Fruit fly (Drosophila melanogaster) whole organism, embryonic: Measurements from ENCODE around the gene mRpS2.

Source experiments
- Awh ChIP-seq: fragments of 200-800 bp; sonication (Bioruptor generic); IDR thresholded peaks from 2 replicates; pipeline ENCODE4, ENCODE4 v1.3.6; 2022; ENCODE audit warnings: missing biosample characterization, missing genetic modification characterization
- B-H1 ChIP-seq: fragments of 200-800 bp; sonication (Bioruptor generic); IDR thresholded peaks from 3 replicates; pipeline ENCODE4 v1.3.6; 2022; ENCODE audit warnings: missing biosample characterization, missing genetic modification characterization
- CG11696 ChIP-seq: fragments of 200-800 bp; sonication (Bioruptor generic); IDR thresholded peaks from 2 replicates; pipeline ENCODE4 v1.3.6; 2022; ENCODE audit warnings: missing biosample characterization, missing genetic modification characterization
- CG13296 ChIP-seq: fragments of 200-800 bp; sonication (Bioruptor generic); optimal IDR thresholded peaks from 3 replicates; lab custom pipeline; 2018; ENCODE audit warnings: missing biosample characterization, mild to moderate bottlenecking, missing genetic modification characterization
- CG13424 ChIP-seq: fragments of 200-800 bp; sonication (Bioruptor generic); optimal IDR thresholded peaks from 2 replicates; lab custom pipeline; 2019; ENCODE audit warnings: missing biosample characterization, mild to moderate bottlenecking, missing genetic modification characterization, moderate library complexity
- CG13624 ChIP-seq: fragments of 200-800 bp; sonication (Bioruptor generic); optimal IDR thresholded peaks from 2 replicates; lab custom pipeline; 2016; ENCODE audit warnings: missing biosample characterization, missing genetic modification characterization
- CG17359 ChIP-seq: fragments of 200-800 bp; sonication (Bioruptor generic); optimal IDR thresholded peaks from 3 replicates; lab custom pipeline; 2018; ENCODE audit warnings: missing biosample characterization, mild to moderate bottlenecking, missing genetic modification characterization, moderate library complexity
- CG18476 ChIP-seq: fragments of 200-800 bp; sonication (Bioruptor generic); optimal IDR thresholded peaks from 2 replicates; lab custom pipeline; 2016; ENCODE audit warnings: missing biosample characterization, mild to moderate bottlenecking, missing genetic modification characterization
- CG18619 ChIP-seq: fragments of 200-800 bp; sonication (Bioruptor generic); optimal IDR thresholded peaks from 3 replicates; lab custom pipeline; 2017; ENCODE audit warnings: missing biosample characterization, mild to moderate bottlenecking, missing genetic modification characterization
- CG33213 ChIP-seq: fragments of 200-800 bp; sonication (Bioruptor generic); optimal IDR thresholded peaks from 3 replicates; lab custom pipeline; 2016; ENCODE audit warnings: missing biosample characterization, missing genetic modification characterization
- CG34376 ChIP-seq: fragments of 200-800 bp; sonication (Bioruptor generic); optimal IDR thresholded peaks from 2 replicates; lab custom pipeline; 2018; ENCODE audit warnings: missing biosample characterization, mild to moderate bottlenecking, missing genetic modification characterization
- CG6175 ChIP-seq: fragments of 200-800 bp; sonication (Bioruptor generic); IDR thresholded peaks from 3 replicates; pipeline ENCODE4 v1.3.6; 2022; ENCODE audit warnings: missing biosample characterization, missing genetic modification characterization
- CG8089 ChIP-seq: fragments of 200-800 bp; sonication (Bioruptor generic); optimal IDR thresholded peaks from 3 replicates; lab custom pipeline; 2016; ENCODE audit warnings: missing biosample characterization, missing genetic modification characterization
- CG8478 ChIP-seq: fragments of >200 bp; optimal IDR thresholded peaks from 2 replicates; lab custom pipeline; 2018
- D19A ChIP-seq: fragments of 200-800 bp; optimal IDR thresholded peaks from 3 replicates; lab custom pipeline; 2019; ENCODE audit warnings: missing biosample characterization, mild to moderate bottlenecking, missing genetic modification characterization, moderate library complexity
- Dll ChIP-seq: fragments of 200-800 bp; sonication (Bioruptor generic); IDR thresholded peaks from 4 replicates; pipeline ENCODE4 v1.3.6; 2022; ENCODE audit warnings: missing biosample characterization, missing genetic modification characterization; ENCODE audit not compliant: partially characterized antibody
- Dp ChIP-seq: fragments of 200-800 bp; sonication (Bioruptor generic); optimal IDR thresholded peaks from 2 replicates; lab custom pipeline; 2018; ENCODE audit warnings: missing biosample characterization, mild to moderate bottlenecking, missing genetic modification characterization, moderate library complexity
- E2f1 ChIP-seq: fragments of 200-800 bp; sonication (Bioruptor generic); IDR thresholded peaks from 2 replicates; pipeline ENCODE4 v1.3.6; 2022; ENCODE audit warnings: missing biosample characterization, missing genetic modification characterization
- Elba2 ChIP-seq: fragments of 200-800 bp; sonication (Bioruptor generic); optimal IDR thresholded peaks from 3 replicates; lab custom pipeline; 2016; ENCODE audit warnings: missing biosample characterization, missing genetic modification characterization
- HLH3B ChIP-seq: fragments of 200-800 bp; sonication (Bioruptor generic); IDR thresholded peaks from 2 replicates; pipeline ENCODE4 v1.3.6; 2022; ENCODE audit warnings: missing biosample characterization, missing genetic modification characterization
- Lpt ChIP-seq: fragments of >200 bp; optimal IDR thresholded peaks from 2 replicates; lab custom pipeline; 2018; ENCODE audit warnings: missing biosample characterization, missing genetic modification characterization
- MESR4 ChIP-seq: fragments of 200-800 bp; sonication (Bioruptor generic); optimal IDR thresholded peaks from 2 replicates; lab custom pipeline; 2018; ENCODE audit warnings: missing biosample characterization, mild to moderate bottlenecking, missing genetic modification characterization, moderate library complexity
- Mrtf ChIP-seq: fragments of 200-800 bp; sonication (Bioruptor generic); IDR thresholded peaks from 3 replicates; pipeline ENCODE4 v1.3.6; 2022; ENCODE audit warnings: missing biosample characterization, missing genetic modification characterization
- NC2β ChIP-seq: fragments of 200-800 bp; sonication (Bioruptor generic); optimal IDR thresholded peaks from 2 replicates; lab custom pipeline; 2016; ENCODE audit warnings: missing biosample characterization, missing genetic modification characterization
- NFAT ChIP-seq: fragments of 200-800 bp; sonication (Bioruptor generic); IDR thresholded peaks from 2 replicates; pipeline ENCODE4 v1.3.6; 2022; ENCODE audit warnings: missing biosample characterization, missing genetic modification characterization
- Nf-YC ChIP-seq: fragments of 200-800 bp; optimal IDR thresholded peaks from 3 replicates; lab custom pipeline; 2019; ENCODE audit warnings: missing biosample characterization, mild to moderate bottlenecking, missing genetic modification characterization, moderate library complexity
- Oli ChIP-seq: fragments of 200-800 bp; sonication (Bioruptor generic); optimal IDR thresholded peaks from 2 replicates; lab custom pipeline; 2018; ENCODE audit warnings: missing biosample characterization, mild to moderate bottlenecking, missing genetic modification characterization, moderate library complexity
- Ravus ChIP-seq: fragments of 200-800 bp; sonication (Bioruptor generic); IDR thresholded peaks from 2 replicates; pipeline ENCODE4 v1.3.6; 2022; ENCODE audit warnings: missing biosample characterization, missing genetic modification characterization
- Usf ChIP-seq: fragments of 200-800 bp; sonication (Bioruptor generic); optimal IDR thresholded peaks from 2 replicates; lab custom pipeline; 2017; ENCODE audit warnings: missing genotype, missing biosample characterization, missing genetic modification characterization
- btn ChIP-seq: fragments of 200-800 bp; sonication (Bioruptor generic); optimal IDR thresholded peaks from 2 replicates; lab custom pipeline; 2016; ENCODE audit warnings: missing biosample characterization, missing genetic modification characterization
- cas ChIP-seq: fragments of 200-800 bp; sonication (Bioruptor generic); IDR thresholded peaks from 2 replicates; pipeline ENCODE4 v1.3.6; 2022; ENCODE audit warnings: missing biosample characterization, missing genetic modification characterization
- chm ChIP-seq: fragments of 200-800 bp; sonication (Bioruptor generic); IDR thresholded peaks from 2 replicates; pipeline ENCODE4 v1.3.6; 2022; ENCODE audit warnings: missing biosample characterization, missing genetic modification characterization
- fd64A ChIP-seq: fragments of 200-800 bp; sonication (Bioruptor generic); optimal IDR thresholded peaks from 3 replicates; lab custom pipeline; 2018; ENCODE audit warnings: missing biosample characterization, mild to moderate bottlenecking, missing genetic modification characterization
- gem ChIP-seq: fragments of 200-800 bp; sonication (Bioruptor generic); optimal IDR thresholded peaks from 2 replicates; lab custom pipeline; 2019; ENCODE audit warnings: missing biosample characterization, mild to moderate bottlenecking, missing genetic modification characterization, moderate library complexity
- gfzf ChIP-seq: fragments of 200-800 bp; sonication (Bioruptor generic); optimal IDR thresholded peaks from 2 replicates; lab custom pipeline; 2016; ENCODE audit warnings: missing biosample characterization, mild to moderate bottlenecking, missing genetic modification characterization, moderate library complexity
- gsb-n ChIP-seq: fragments of 200-800 bp; sonication (Bioruptor generic); optimal IDR thresholded peaks from 3 replicates; lab custom pipeline; 2018; ENCODE audit warnings: missing biosample characterization, mild to moderate bottlenecking, missing genetic modification characterization
- h ChIP-seq: fragments of >200 bp; optimal IDR thresholded peaks from 2 replicates; lab custom pipeline; 2017
- jigr1 ChIP-seq: fragments of 200-800 bp; sonication (Bioruptor generic); IDR thresholded peaks from 3 replicates; pipeline ENCODE4 v1.3.6; 2022; ENCODE audit warnings: missing biosample characterization, missing genetic modification characterization
- lmd ChIP-seq: fragments of 200-800 bp; sonication (Bioruptor generic); IDR thresholded peaks from 2 replicates; pipeline ENCODE4 v1.3.6; 2022; ENCODE audit warnings: missing biosample characterization, missing genetic modification characterization
- nau ChIP-seq: fragments of 200-800 bp; sonication (Bioruptor generic); optimal IDR thresholded peaks from 3 replicates; lab custom pipeline; 2017; ENCODE audit warnings: missing biosample characterization, mild to moderate bottlenecking, missing genetic modification characterization, missing genetic modification reagents
- oc ChIP-seq: fragments of 200-800 bp; sonication (Bioruptor generic); optimal IDR thresholded peaks from 2 replicates; lab custom pipeline; 2018; ENCODE audit warnings: missing biosample characterization, mild to moderate bottlenecking, missing genetic modification characterization, moderate library complexity
- pita ChIP-seq: fragments of 200-800 bp; sonication (Bioruptor generic); optimal IDR thresholded peaks from 2 replicates; lab custom pipeline; 2017; ENCODE audit warnings: missing biosample characterization, mild to moderate bottlenecking, missing genetic modification characterization
- schlank ChIP-seq: fragments of 200-800 bp; sonication (Bioruptor generic); optimal IDR thresholded peaks from 2 replicates; lab custom pipeline; 2018; ENCODE audit warnings: missing biosample characterization, mild to moderate bottlenecking, missing genetic modification characterization
- slbo ChIP-seq: fragments of 200-800 bp; sonication (Bioruptor generic); IDR thresholded peaks from 2 replicates; pipeline ENCODE4 v1.3.6; 2022; ENCODE audit warnings: missing biosample characterization, missing genetic modification characterization
- sqz ChIP-seq: fragments of 200-800 bp; sonication (Bioruptor generic); optimal IDR thresholded peaks from 3 replicates; lab custom pipeline; 2018; ENCODE audit warnings: missing biosample characterization, mild to moderate bottlenecking, missing genetic modification characterization
- stwl ChIP-seq: fragments of 200-800 bp; sonication (Bioruptor generic); optimal IDR thresholded peaks from 3 replicates; lab custom pipeline; 2018; ENCODE audit warnings: missing biosample characterization, mild to moderate bottlenecking, missing genetic modification characterization, moderate library complexity
- tgo ChIP-seq: fragments of 200-800 bp; sonication (Bioruptor generic); IDR thresholded peaks from 3 replicates; pipeline ENCODE4 v1.3.6; 2022; ENCODE audit warnings: missing biosample characterization, missing genetic modification characterization
- tna ChIP-seq: fragments of 200-800 bp; sonication (Bioruptor generic); IDR thresholded peaks from 2 replicates; pipeline ENCODE4 v1.3.6; 2022; ENCODE audit warnings: missing biosample characterization, missing genetic modification characterization; ENCODE audit not compliant: partially characterized antibody
- tx ChIP-seq: fragments of 200-800 bp; sonication (Bioruptor generic); optimal IDR thresholded peaks from 2 replicates; lab custom pipeline; 2016; ENCODE audit warnings: missing biosample characterization, missing genetic modification characterization
- unpg ChIP-seq: fragments of 200-800 bp; sonication (Bioruptor generic); optimal IDR thresholded peaks from 3 replicates; lab custom pipeline; 2018; ENCODE audit warnings: missing biosample characterization, mild to moderate bottlenecking, missing genetic modification characterization, moderate library complexity
- usp ChIP-seq: fragments of >200 bp; optimal IDR thresholded peaks from 2 replicates; lab custom pipeline; 2017; ENCODE audit warnings: missing biosample characterization, missing genetic modification characterization
- zen2 ChIP-seq: fragments of 200-800 bp; sonication (Bioruptor generic); IDR thresholded peaks from 3 replicates; pipeline ENCODE4 v1.3.6; 2022; ENCODE audit warnings: missing biosample characterization, missing genetic modification characterization; ENCODE audit not compliant: partially characterized antibody

The mRpS2 gene

DNA sequence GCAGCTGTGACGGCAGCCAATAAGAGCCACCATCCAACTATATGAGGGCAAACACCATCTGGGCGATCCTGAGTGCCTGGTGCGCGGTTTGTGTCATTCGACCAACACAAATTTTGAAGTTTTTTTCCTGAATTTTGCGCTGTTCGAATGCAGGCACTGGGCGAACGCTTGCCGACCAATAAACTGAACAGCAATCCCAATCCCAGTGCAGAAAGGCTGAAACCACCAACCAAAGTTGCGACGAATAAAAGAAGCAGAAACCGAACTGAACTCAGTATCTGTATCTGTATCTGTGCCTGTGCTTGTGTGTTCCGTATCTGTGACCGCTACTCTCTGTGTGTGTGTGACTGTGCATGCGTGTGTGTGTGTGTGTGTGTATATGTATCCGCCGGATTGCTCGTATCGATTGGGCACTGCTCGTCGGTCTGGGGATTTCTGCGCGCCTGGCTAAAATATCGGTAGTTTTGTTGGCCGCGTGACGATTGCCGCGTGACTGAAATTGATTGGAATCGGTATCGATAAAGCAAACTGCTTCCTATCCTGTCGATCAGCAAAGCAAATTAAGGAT lies 38.6 kb downstream of the mRpS2 start (continued):
- TF ChIP-seq tgo (GFP tag; lab: Robert Waterston, UW): no peak
- TF ChIP-seq CG18476: no peak
- no peak for TF ChIP-seq unpg (GFP tag; lab: Kevin White, UChicago)
- 0 out of 2 replicates have a peak, but pooled peaks have one; percentile 12 for TF ChIP-seq CG11696 (GFP tag; lab: Robert Waterston, UW)
- TF ChIP-seq CG13424 (tag; lab: Kevin White, UChicago): no peak
- peak; percentile 84 for TF ChIP-seq sqz (GFP tag; lab: Kevin White, UChicago)
- peak; percentile 24 for TF ChIP-seq oc (tag; lab: Kevin White, UChicago)
- no peak for TF ChIP-seq lmd (GFP tag; lab: Robert Waterston, UW)
- no peak for TF ChIP-seq Usf (GFP tag; lab: Kevin White, UChicago)
- no peak for TF ChIP-seq NC2β (GFP tag; lab: Kevin White, UChicago)
- TF ChIP-seq nau (GFP tag; lab: Kevin White, UChicago): peak; percentile 25
- TF ChIP-seq zen2 (GFP tag; lab: Robert Waterston, UW): peak; percentile 76
- TF ChIP-seq chm (GFP tag; lab: Robert Waterston, UW): peak; percentile 77
- no peak for TF ChIP-seq gem (tag; lab: Kevin White, UChicago)
- TF ChIP-seq Awh (GFP tag; lab: Robert Waterston, UW): 0 out of 2 replicates have a peak, but pooled peaks have one; percentile 15
- no peak for TF ChIP-seq B-H1 (GFP tag; lab: Robert Waterston, UW)
- no peak; the same call in 1 of the 2 replicates for TF ChIP-seq HLH3B
- TF ChIP-seq cas (GFP tag; lab: Robert Waterston, UW): no peak
- TF ChIP-seq usp (GFP tag; lab: Kevin White, UChicago): no peak
- TF ChIP-seq Nf-YC (tag; lab: Kevin White, UChicago): peak; percentile 100
- TF ChIP-seq Lpt (GFP tag; lab: Kevin White, UChicago): no peak
- peak; percentile 33 for TF ChIP-seq stwl
- TF ChIP-seq slbo (GFP tag; lab: Robert Waterston, UW): no peak
- no peak for TF ChIP-seq Oli
- no peak for TF ChIP-seq tx (GFP tag; lab: Kevin White, UChicago)
- no peak for TF ChIP-seq h (lab: Kevin White, UChicago)
- TF ChIP-seq CG8089 (GFP tag; lab: Kevin White, UChicago): no peak
- no peak for TF ChIP-seq Mrtf (GFP tag; lab: Robert Waterston, UW)
- no peak for TF ChIP-seq CG18619 (GFP tag; lab: Kevin White, UChicago)
- TF ChIP-seq CG6175 (GFP tag; lab: Robert Waterston, UW): peak; percentile 60; the same call in 1 of the 3 replicates
- peak; percentile 23 for TF ChIP-seq CG33213 (GFP tag; lab: Kevin White, UChicago)
- TF ChIP-seq Ravus (GFP tag; lab: Robert Waterston, UW): no peak
- no peak for TF ChIP-seq CG13624 (GFP tag; lab: Kevin White, UChicago)
- TF ChIP-seq jigr1 (GFP tag; lab: Robert Waterston, UW): no peak
- no peak for TF ChIP-seq btn (GFP tag; lab: Kevin White, UChicago)
- no peak for TF ChIP-seq gfzf (GFP tag; lab: Kevin White, UChicago)
- no peak for TF ChIP-seq D19A (tag; lab: Kevin White, UChicago)
- no peak for TF ChIP-seq schlank (tag; lab: Kevin White, UChicago)
- peak; percentile 41 for TF ChIP-seq fd64A
- peak; percentile 32; the same call in 1 of the 2 replicates for TF ChIP-seq NFAT
- peak; percentile 96 for TF ChIP-seq Elba2 (GFP tag; lab: Kevin White, UChicago)
- TF ChIP-seq E2f1 (GFP tag; lab: Robert Waterston, UW): no peak
- peak; percentile 8 for TF ChIP-seq CG13296
- TF ChIP-seq pita (GFP tag; lab: Kevin White, UChicago): no peak
- TF ChIP-seq gsb-n: no peak
- peak; percentile 75; the same call in 3 of the 4 replicates for TF ChIP-seq Dll (GFP tag; lab: Robert Waterston, UW)
- TF ChIP-seq tna: peak; percentile 69; the same call in 1 of the 2 replicates
- TF ChIP-seq CG17359 (tag; lab: Kevin White, UChicago): peak; percentile 26
- peak; percentile 95 for TF ChIP-seq CG34376 (GFP tag; lab: Kevin White, UChicago)
- TF ChIP-seq MESR4: no peak
- no peak for TF ChIP-seq Dp (GFP tag; lab: Kevin White, UChicago)
- peak; percentile 99 for TF ChIP-seq CG8478 (lab: Kevin White, UChicago)
